Worm (Caenorhabditis elegans) whole organism, L4 larva: ENCODE data around the gene dnj-20.
"Not testable (repeated sequence)": the region's sequence is repeated elsewhere in the genome, so short reads cannot be mapped to it uniquely, and the experiment has no call there.

Experiments
- F37D6.2 ChIP-seq: sonication (generic microtip); optimal IDR thresholded peaks from 2 replicates; lab custom pipeline; 2016; ENCODE audit warnings: mild to moderate bottlenecking, missing genetic modification characterization, missing compliant biosample characterization
- R02D3.7 ChIP-seq: fragments of 150-350 bp; sonication (generic microtip); optimal IDR thresholded peaks from 3 replicates; lab custom pipeline; 2014; ENCODE audit warnings: missing biosample characterization, missing genetic modification characterization
- ama-1 ChIP-seq: fragments of 150-350 bp; optimal IDR thresholded peaks from 2 replicates; lab custom pipeline; 2014; ENCODE audit warnings: inconsistent platforms, mixed read lengths
- nhr-237 ChIP-seq: sonication (generic microtip); optimal IDR thresholded peaks from 2 replicates; lab custom pipeline; 2017; ENCODE audit warnings: missing biosample characterization, missing genetic modification characterization

DNA sequence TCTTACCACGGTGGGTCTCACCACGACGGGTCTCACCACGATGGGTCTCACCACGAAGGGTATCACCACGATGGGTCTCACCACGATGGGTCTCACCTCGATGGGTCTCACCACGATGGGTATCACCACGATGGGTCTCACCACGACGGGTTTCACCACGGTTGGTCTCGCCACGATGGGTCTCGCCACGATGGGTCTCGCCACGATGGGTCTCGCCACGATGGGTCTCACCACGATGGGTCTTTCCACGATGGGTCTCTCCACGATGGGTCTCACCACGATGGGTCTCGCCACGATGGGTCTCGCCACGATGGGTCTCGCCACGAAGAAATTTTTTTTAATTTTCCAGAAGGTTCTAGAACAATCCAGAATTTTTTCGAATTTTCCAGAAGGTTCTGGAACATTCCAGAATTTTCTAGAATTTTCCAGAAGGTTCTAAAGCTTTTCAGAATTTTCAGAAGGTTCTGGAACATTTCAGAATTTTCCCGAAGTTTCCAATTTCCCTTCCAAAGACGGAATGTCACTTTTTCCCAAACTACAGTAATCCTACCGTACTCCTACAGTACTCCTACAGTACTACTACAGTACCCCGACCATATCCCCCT is 10.1 kb upstream of the dnj-20 start:
- TF ChIP-seq F37D6.2 (tag; lab: Kevin White, UChicago); nhr-237 (tag; lab: Kevin White, UChicago); R02D3.7 (tag; lab: Kevin White, UChicago); ama-1 (lab: Kevin White, UChicago): not testable (repeated sequence)
